Fruit fly (Drosophila melanogaster): Measurements from ENCODE around the gene abd-A.

Gene abd-A

DNA sequence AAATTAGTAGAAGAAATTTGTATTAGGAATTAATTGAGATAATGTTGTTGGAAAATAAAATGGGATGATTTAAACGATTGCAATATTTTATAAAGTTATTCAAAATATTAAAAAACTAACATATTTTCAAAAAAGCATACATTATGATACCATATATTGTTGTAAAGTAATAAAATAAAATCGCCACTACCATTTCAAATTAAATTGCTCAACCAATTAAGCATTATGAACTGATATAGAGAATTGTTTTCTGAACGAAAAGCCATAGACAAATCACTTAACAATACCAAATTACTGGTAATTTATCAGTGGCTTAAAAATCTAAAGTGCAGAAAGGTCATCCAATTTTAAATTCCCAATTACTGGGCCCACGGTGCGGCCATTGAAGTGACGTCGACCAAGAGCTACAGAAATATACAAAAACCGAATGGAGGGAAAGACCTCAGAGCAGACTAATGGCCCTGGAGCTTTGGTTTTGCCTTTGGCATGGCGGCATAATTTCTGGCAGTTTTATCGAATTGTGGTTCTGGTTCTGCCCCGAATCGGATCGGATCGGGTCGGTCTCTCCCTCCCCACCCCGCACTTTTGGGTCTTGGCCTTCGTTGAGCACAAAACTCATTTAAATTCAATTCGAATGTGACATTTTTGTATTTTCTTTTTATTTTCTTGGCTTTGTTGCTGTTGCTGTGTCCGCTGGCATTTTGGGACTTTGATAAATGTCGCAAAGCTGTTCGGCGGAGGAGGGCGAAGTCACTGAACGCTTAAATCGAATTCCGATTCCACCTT, 43.3 kb upstream of the abd-A start (continued):
- TF ChIP-seq CG17328 (GFP tag; IDR thresholded peaks at IDR 0.05), result no peak
- TF ChIP-seq Sin3A (optimal IDR thresholded peaks at IDR 0.05), result no peak
- no peak for TF ChIP-seq ERR (GFP tag; optimal IDR thresholded peaks at IDR 0.05)
- no peak for TF ChIP-seq Nf-YC (tag; optimal IDR thresholded peaks at IDR 0.05)
- no peak for TF ChIP-seq MBD-R2 (GFP tag; IDR thresholded peaks at IDR 0.05)
- peak in 1 of 3 experiments; percentile 38 for TF ChIP-seq lola (GFP tag; optimal IDR thresholded peaks at IDR 0.05)
- TF ChIP-seq Med (GFP tag), result no peak
- TF ChIP-seq CG9817 (tag; optimal IDR thresholded peaks at IDR 0.05), result no peak
- TF ChIP-seq CG1233 (GFP tag; optimal IDR thresholded peaks at IDR 0.05), result peak; percentile 20
- peak; percentile 46 for TF ChIP-seq phol (tag; optimal IDR thresholded peaks at IDR 0.05)
- TF ChIP-seq MTF-1 (GFP tag; optimal IDR thresholded peaks at IDR 0.05; ENCODE audit: borderline replicate concordance), result no peak
- no peak for TF ChIP-seq prd (optimal IDR thresholded peaks at IDR 0.05)
- TF ChIP-seq prd (GFP tag; IDR thresholded peaks at IDR 0.05), result no peak
- no peak for TF ChIP-seq nerfin-2 (GFP tag; IDR thresholded peaks at IDR 0.05; ENCODE audit: partially characterized antibody)
- TF ChIP-seq ato (GFP tag; IDR thresholded peaks at IDR 0.05; ENCODE audit: partially characterized antibody), result no peak
- peak; percentile 28 for TF ChIP-seq CG13424 (tag; optimal IDR thresholded peaks at IDR 0.05)
- TF ChIP-seq nmo (GFP tag; optimal IDR thresholded peaks at IDR 0.05), result peak; percentile 44
- TF ChIP-seq jing (GFP tag; optimal IDR thresholded peaks at IDR 0.05), result no peak
- TF ChIP-seq cad (GFP tag; optimal IDR thresholded peaks at IDR 0.05), result no peak
- TF ChIP-seq Dp (GFP tag; optimal IDR thresholded peaks at IDR 0.05), result no peak
- no peak for TF ChIP-seq eyg (GFP tag; optimal IDR thresholded peaks at IDR 0.05)
- TF ChIP-seq CG16813 (GFP tag; IDR thresholded peaks at IDR 0.05; ENCODE audit: partially characterized antibody), result no peak
- TF ChIP-seq pzg (GFP tag; optimal IDR thresholded peaks at IDR 0.05), result no peak
- no peak for TF ChIP-seq CG2129 (GFP tag; IDR thresholded peaks at IDR 0.05; ENCODE audit: partially characterized antibody)
- TF ChIP-seq CG43689 (GFP tag; IDR thresholded peaks at IDR 0.05), result no peak
- no peak for TF ChIP-seq ash1 (GFP tag; optimal IDR thresholded peaks at IDR 0.05)
- TF ChIP-seq CG7745 (tag; optimal IDR thresholded peaks at IDR 0.05), result no peak
- 0 out of 2 replicates have a peak, but pooled peaks have one; percentile 29 for TF ChIP-seq CG9932 (GFP tag; IDR thresholded peaks at IDR 0.05)
- no peak for TF ChIP-seq zfh2 (GFP tag; optimal IDR thresholded peaks at IDR 0.05)
- TF ChIP-seq CG4730 (GFP tag; IDR thresholded peaks at IDR 0.05), result no peak
- peak; percentile 40 for TF ChIP-seq CG15269 (tag; optimal IDR thresholded peaks at IDR 0.05)
- TF ChIP-seq CG17829 (tag; optimal IDR thresholded peaks at IDR 0.05), result no peak
- TF ChIP-seq CG17612 (GFP tag; IDR thresholded peaks at IDR 0.05), result no peak
- TF ChIP-seq CG12391 (tag; optimal IDR thresholded peaks at IDR 0.05), result no peak
- TF ChIP-seq sob (GFP tag; IDR thresholded peaks at IDR 0.05), result no peak
- TF ChIP-seq abd-A (tag; optimal IDR thresholded peaks at IDR 0.05), result peak; percentile 88
- TF ChIP-seq bsh (GFP tag; optimal IDR thresholded peaks at IDR 0.05), result no peak
- no peak for TF ChIP-seq HmgD (GFP tag; optimal IDR thresholded peaks at IDR 0.05)
- TF ChIP-seq E2f2 (GFP tag; IDR thresholded peaks at IDR 0.05), result no peak
- TF ChIP-seq TFAM (GFP tag; optimal IDR thresholded peaks at IDR 0.05), result no peak
- TF ChIP-seq psq (GFP tag; optimal IDR thresholded peaks at IDR 0.05), result no peak
- no peak for TF ChIP-seq Antp (GFP tag; optimal IDR thresholded peaks at IDR 0.05)
- TF ChIP-seq ind (GFP tag; optimal IDR thresholded peaks at IDR 0.05), result no peak
- no peak for TF ChIP-seq CG2199 (GFP tag; IDR thresholded peaks at IDR 0.05)
- TF ChIP-seq gce (GFP tag; IDR thresholded peaks at IDR 0.05), result no peak
- no peak for TF ChIP-seq CG3726 (GFP tag; IDR thresholded peaks at IDR 0.05)
- TF ChIP-seq maf-S (GFP tag; optimal IDR thresholded peaks at IDR 0.05), result no peak
- TF ChIP-seq Rfx (GFP tag; IDR thresholded peaks at IDR 0.05), result 0 out of 2 replicates have a peak, but pooled peaks have one; percentile 12
- TF ChIP-seq CG7928 (GFP tag; optimal IDR thresholded peaks at IDR 0.05), result no peak
- no peak for TF ChIP-seq CG34224 (GFP tag; IDR thresholded peaks at IDR 0.05; ENCODE audit: partially characterized antibody)
